Fruit fly (Drosophila melanogaster): ENCODE data around the gene CG7252.

DNA sequence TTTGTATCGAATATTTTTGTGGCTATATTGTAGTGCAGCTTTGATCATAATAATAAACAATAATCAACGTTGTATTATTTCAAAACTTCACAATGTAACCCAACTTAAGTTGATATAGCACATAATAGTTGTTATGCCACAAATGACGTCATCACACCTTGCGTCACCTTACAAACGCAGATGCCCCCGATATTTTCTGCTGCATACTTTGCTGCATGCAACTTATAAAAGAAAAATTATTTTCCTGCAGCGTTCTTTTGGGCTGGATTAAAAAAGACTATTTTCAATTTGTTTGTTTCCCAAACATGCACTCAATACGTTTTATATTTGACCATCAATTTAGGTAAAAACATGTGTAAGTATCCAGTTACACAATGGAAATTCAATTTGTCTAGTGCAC lies 29.3 kb upstream of the CG7252 start:
- no peak for TF ChIP-seq Sin3A (optimal IDR thresholded peaks at IDR 0.05)
- TF ChIP-seq psq (optimal IDR thresholded peaks at IDR 0.05) = no peak
- no peak for TF ChIP-seq Myc (optimal IDR thresholded peaks at IDR 0.05)
